Worm (Caenorhabditis elegans): ENCODE data around the gene gcy-32.

The gcy-32 gene

ce11 chrV:13866353-13866752 is 48.9 kb downstream of the gcy-32 start, which contains the start of gene nhr-175:
Gene nhr-175, plus strand, starts transcription at chrV:13866691.
- no peak for TF ChIP-seq K09A11.1 (tag; optimal IDR thresholded peaks at IDR 0.05; ENCODE audit: insufficient read depth)
- TF ChIP-seq ttx-3 (tag; optimal IDR thresholded peaks at IDR 0.05): no peak
- no peak for TF ChIP-seq madf-2 (tag; optimal IDR thresholded peaks at IDR 0.05)
- TF ChIP-seq ceh-14 (tag; optimal IDR thresholded peaks at IDR 0.05): no peak
- no peak for TF ChIP-seq unc-55 (GFP tag; optimal IDR thresholded peaks at IDR 0.05)
- TF ChIP-seq tbx-2 (tag; optimal IDR thresholded peaks at IDR 0.05): no peak
- TF ChIP-seq sdc-2 (tag; optimal IDR thresholded peaks at IDR 0.05): no peak
- TF ChIP-seq C08G9.2 (tag; optimal IDR thresholded peaks at IDR 0.05): no peak
- TF ChIP-seq ceh-24 (tag; optimal IDR thresholded peaks at IDR 0.05): no peak
- no peak for TF ChIP-seq ahr-1 (tag; optimal IDR thresholded peaks at IDR 0.05)
- TF ChIP-seq ceh-31 (tag; optimal IDR thresholded peaks at IDR 0.05): no peak
- TF ChIP-seq ceh-19 (GFP tag; optimal IDR thresholded peaks at IDR 0.05): no peak
- TF ChIP-seq unc-86 (tag; optimal IDR thresholded peaks at IDR 0.05): no peak
- no peak for TF ChIP-seq ceh-34 (tag; optimal IDR thresholded peaks at IDR 0.05)
- TF ChIP-seq nfya-1 (tag; optimal IDR thresholded peaks at IDR 0.05): no peak

ce11 chrV:13863700-13864099 is 51.6 kb downstream of the gcy-32 start:
- TF ChIP-seq sox-2 (GFP tag; IDR thresholded peaks at IDR 0.05): no peak
- TF ChIP-seq pha-4 (tag; optimal IDR thresholded peaks at IDR 0.05): no peak
- TF ChIP-seq F13H6.1 (tag; optimal IDR thresholded peaks at IDR 0.05): no peak
- no peak for TF ChIP-seq unc-86 (tag; optimal IDR thresholded peaks at IDR 0.05)
- no peak for TF ChIP-seq C38D4.7 (GFP tag; optimal IDR thresholded peaks at IDR 0.05)
- TF ChIP-seq unc-42 (tag; optimal IDR thresholded peaks at IDR 0.05): no peak
- TF ChIP-seq ceh-18 (tag; optimal IDR thresholded peaks at IDR 0.05): no peak

DNA sequence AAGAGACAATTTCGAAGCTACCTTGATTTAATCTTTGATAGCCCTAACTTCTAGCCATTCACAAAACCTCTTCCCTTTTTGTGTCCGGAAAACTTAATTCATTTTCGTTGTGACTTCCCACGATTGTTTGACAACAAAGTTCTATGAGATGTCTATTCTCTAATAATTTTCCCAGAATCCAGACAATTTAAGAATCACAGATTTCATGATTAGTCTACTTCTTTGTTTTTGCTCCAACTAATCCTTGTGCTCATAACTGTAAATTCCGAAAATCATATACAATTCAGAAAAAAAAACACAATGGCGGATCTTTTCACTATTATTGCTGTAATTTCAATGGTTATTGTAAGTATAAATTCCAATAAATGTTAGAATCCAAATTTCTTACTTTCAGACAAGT is 52.8 kb downstream of the gcy-32 start, which contains the start of gene srx-137:
TSS of gene srx-137 (plus strand) at position 301 of the 400 bp plus-strand sequence.
- TF ChIP-seq che-1 (tag; optimal IDR thresholded peaks at IDR 0.05) (no peak), hlh-13 (GFP tag; optimal IDR thresholded peaks at IDR 0.05) (no peak), lim-6 (tag; optimal IDR thresholded peaks at IDR 0.05) (no peak), ceh-48 (tag; optimal IDR thresholded peaks at IDR 0.05) (no peak)
